Worm (Caenorhabditis elegans) whole organism, early embryonic: ENCODE results near the gene fbxa-108.

Experiments used
- B0310.2 ChIP-seq: sonication (generic microtip); optimal IDR thresholded peaks from 2 replicates; lab custom pipeline; 2016; ENCODE audit warnings: mild to moderate bottlenecking, missing genetic modification characterization, missing compliant biosample characterization
- F13C5.2 ChIP-seq: sonication (generic microtip); optimal IDR thresholded peaks from 2 replicates; lab custom pipeline; 2017; ENCODE audit warnings: mild to moderate bottlenecking, missing genetic modification characterization, inconsistent platforms, missing compliant biosample characterization
- aly-1 ChIP-seq: sonication (generic microtip); optimal IDR thresholded peaks from 2 replicates; lab custom pipeline; 2016; ENCODE audit warnings: missing genetic modification characterization, missing compliant biosample characterization
- ama-1 ChIP-seq: fragments of 150-350 bp; optimal IDR thresholded peaks from 2 replicates; lab custom pipeline; 2014
- ceh-13 ChIP-seq: fragments of 200-800 bp; sonication (Bioruptor generic); optimal IDR thresholded peaks from 2 replicates; lab custom pipeline; 2018; ENCODE audit warnings: mild to moderate bottlenecking, missing genetic modification characterization, missing compliant biosample characterization
- ceh-36 ChIP-seq: sonication (generic microtip); optimal IDR thresholded peaks from 2 replicates; lab custom pipeline; 2016; ENCODE audit warnings: missing genetic modification characterization, inconsistent platforms, missing compliant biosample characterization
- ets-7 ChIP-seq: sonication (generic microtip); optimal IDR thresholded peaks from 2 replicates; lab custom pipeline; 2016; ENCODE audit warnings: missing genotype, missing genetic modification characterization, missing compliant biosample characterization
- flt-1 ChIP-seq: fragments of 200-800 bp; sonication (Bioruptor generic); IDR thresholded peaks from 2 replicates; pipeline ENCODE4 v1.3.6; 2022; ENCODE audit warnings: missing genetic modification characterization, missing compliant biosample characterization
- hmbx-1 ChIP-seq: sonication (generic microtip); optimal IDR thresholded peaks from 2 replicates; lab custom pipeline; 2016; ENCODE audit warnings: mild to moderate bottlenecking, missing genetic modification characterization, missing compliant biosample characterization
- hmg-4 ChIP-seq: fragments of 200-800 bp; sonication (Bioruptor generic); optimal IDR thresholded peaks from 2 replicates; lab custom pipeline; 2018; ENCODE audit warnings: mild to moderate bottlenecking, missing genetic modification characterization, missing compliant biosample characterization
- hnd-1 ChIP-seq: sonication (generic microtip); optimal IDR thresholded peaks from 2 replicates; lab custom pipeline; 2016; ENCODE audit warnings: missing genetic modification characterization, missing compliant biosample characterization
- pes-1 ChIP-seq: fragments of 200-800 bp; sonication (Bioruptor generic); IDR thresholded peaks from 2 replicates; pipeline ENCODE4 v1.3.6; 2022; ENCODE audit warnings: missing genetic modification reagents, missing genetic modification characterization, missing compliant biosample characterization
- scrt-1 ChIP-seq: fragments of 200-800 bp; sonication (Bioruptor generic); IDR thresholded peaks from 2 replicates; pipeline ENCODE4 v1.3.6; 2022; ENCODE audit warnings: missing genetic modification characterization, missing compliant biosample characterization
- sea-1 ChIP-seq: fragments of 200-800 bp; sonication (Bioruptor generic); conservative IDR thresholded peaks from 2 replicates; pipeline ENCODE4 v1.3.6; 2022; ENCODE audit warnings: missing genetic modification characterization, missing compliant biosample characterization
- tbx-11 ChIP-seq: fragments of 200-800 bp; sonication (Bioruptor generic); IDR thresholded peaks from 2 replicates; pipeline ENCODE4 v1.3.6; 2022; ENCODE audit warnings: missing genetic modification characterization, missing compliant biosample characterization
- tbx-37 ChIP-seq: fragments of 200-800 bp; sonication (Bioruptor generic); conservative IDR thresholded peaks from 2 replicates; pipeline ENCODE4 v1.3.6; 2022; ENCODE audit warnings: missing genetic modification reagents, missing genetic modification characterization, missing compliant biosample characterization
- tra-4 ChIP-seq: sonication (generic microtip); optimal IDR thresholded peaks from 2 replicates; lab custom pipeline; 2017; ENCODE audit warnings: missing genetic modification characterization, missing compliant biosample characterization

Gene fbxa-108

DNA sequence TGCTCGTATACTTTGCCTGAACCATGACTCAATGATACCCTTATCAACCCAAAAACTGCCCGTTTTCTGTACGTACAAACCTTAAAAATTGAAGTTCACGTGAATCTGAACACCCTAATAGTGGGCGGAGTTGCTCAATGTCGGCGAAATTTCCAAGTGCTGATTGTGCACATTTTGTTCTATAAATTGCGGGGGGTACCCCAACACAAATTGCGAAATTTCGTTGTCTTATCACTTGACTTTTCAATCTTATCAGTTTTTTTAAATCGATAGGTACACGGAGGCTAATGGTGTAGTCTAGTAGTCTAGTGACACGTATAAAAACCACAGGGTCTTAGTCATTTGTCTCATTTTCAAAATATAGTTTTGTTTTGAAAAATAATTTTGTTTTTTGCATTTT is at the start of gene fbxa-108:
TSS of gene fbxa-108 (minus strand) at position 158 of the 400 bp plus-strand sequence.
- TF ChIP-seq ceh-13, result no peak
- TF ChIP-seq hmg-4 (GFP tag; lab: Kevin White, UChicago), result no peak
- no peak for TF ChIP-seq flt-1 (GFP tag; lab: Robert Waterston, UW)
- TF ChIP-seq ets-7, result no peak
- TF ChIP-seq scrt-1 (GFP tag; lab: Robert Waterston, UW), result no peak
- no peak for TF ChIP-seq B0310.2 (tag; lab: Kevin White, UChicago)

DNA sequence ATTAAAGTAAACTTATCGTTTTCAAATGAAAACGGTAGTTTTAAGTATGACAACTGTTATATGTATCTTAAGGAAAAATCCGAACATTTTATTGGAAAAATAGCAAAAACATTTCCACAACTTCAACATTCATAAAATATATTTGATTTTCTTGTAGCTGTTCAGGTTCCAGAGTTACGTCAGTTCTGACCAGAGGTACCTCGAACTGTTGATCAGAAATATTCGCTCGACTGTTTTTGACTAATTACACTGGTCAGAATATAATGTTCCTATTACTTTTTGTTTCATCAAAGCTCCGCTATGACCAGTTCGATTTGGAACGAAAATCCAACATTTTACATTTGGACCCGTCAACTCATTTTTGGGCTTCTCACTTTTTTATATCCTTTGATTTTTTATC is 47.8 kb upstream of the fbxa-108 start, which contains the start of gene srh-31:
TSS of gene srh-31 (plus strand) at position 301 of the 400 bp plus-strand sequence.
- TF ChIP-seq aly-1 (no peak), hmg-4 (GFP tag; lab: Kevin White, UChicago) (no peak), hmbx-1 (no peak), B0310.2 (tag; lab: Kevin White, UChicago) (no peak), ceh-13 (no peak), ets-7 (no peak), tbx-11 (GFP tag; lab: Robert Waterston, UW) (no peak), ceh-36 (no peak), scrt-1 (GFP tag; lab: Robert Waterston, UW) (no peak), sea-1 (GFP tag; lab: Robert Waterston, UW) (no peak), pes-1 (GFP tag; lab: Robert Waterston, UW) (no peak), tbx-37 (GFP tag; lab: Robert Waterston, UW) (no peak), F13C5.2 (no peak), ama-1 (no peak), flt-1 (GFP tag; lab: Robert Waterston, UW) (no peak), hnd-1 (no peak), tra-4 (tag; lab: Kevin White, UChicago) (no peak)

- TF ChIP-seq tbx-11 (GFP tag; lab: Robert Waterston, UW) (no peak), ets-7 (no peak), ceh-13 (no peak), tra-4 (tag; lab: Kevin White, UChicago) (no peak), F13C5.2 (no peak), ceh-36 (no peak), hmg-4 (GFP tag; lab: Kevin White, UChicago) (no peak), B0310.2 (tag; lab: Kevin White, UChicago) (no peak), pes-1 (GFP tag; lab: Robert Waterston, UW) (no peak), hnd-1 (no peak), tbx-37 (GFP tag; lab: Robert Waterston, UW) (no peak), flt-1 (GFP tag; lab: Robert Waterston, UW) (no peak), hmbx-1 (no peak), sea-1 (GFP tag; lab: Robert Waterston, UW) (no peak), aly-1 (no peak)
Measured at ce11 chrV:17706217-17706806, 47.1 kb upstream of the fbxa-108 start.

DNA sequence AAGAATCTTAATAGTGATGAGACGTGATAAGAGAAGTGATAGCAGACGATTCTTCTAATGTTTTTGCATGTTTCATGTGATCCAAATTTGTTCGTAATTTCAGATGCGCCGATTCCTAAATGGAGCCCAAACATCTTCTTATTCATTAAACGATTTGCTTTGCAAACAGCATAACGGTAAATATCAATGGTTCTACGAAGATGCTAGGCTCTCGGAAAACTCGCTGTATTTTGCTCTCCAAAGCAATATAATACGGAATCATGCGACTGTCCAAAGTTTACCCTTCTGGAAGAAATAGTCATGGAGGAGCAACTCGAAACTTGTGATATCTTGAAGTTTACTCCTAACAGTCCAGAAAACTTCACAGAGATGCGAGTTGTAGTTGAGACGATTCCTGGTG is 46.6 kb upstream of the fbxa-108 start, which contains the start of gene W06D12.6:
TSS of gene W06D12.6 (plus strand) at position 301 of the 400 bp plus-strand sequence.
- no peak for TF ChIP-seq tbx-37 (GFP tag; lab: Robert Waterston, UW)
- TF ChIP-seq flt-1 (GFP tag; lab: Robert Waterston, UW), result no peak
- TF ChIP-seq tbx-11 (GFP tag; lab: Robert Waterston, UW), result no peak
- no peak for TF ChIP-seq B0310.2 (tag; lab: Kevin White, UChicago)
- TF ChIP-seq scrt-1 (GFP tag; lab: Robert Waterston, UW), result no peak
- TF ChIP-seq hnd-1, result no peak
- TF ChIP-seq ceh-13, result no peak
- no peak for TF ChIP-seq hmg-4 (GFP tag; lab: Kevin White, UChicago)
- TF ChIP-seq ets-7, result no peak

DNA sequence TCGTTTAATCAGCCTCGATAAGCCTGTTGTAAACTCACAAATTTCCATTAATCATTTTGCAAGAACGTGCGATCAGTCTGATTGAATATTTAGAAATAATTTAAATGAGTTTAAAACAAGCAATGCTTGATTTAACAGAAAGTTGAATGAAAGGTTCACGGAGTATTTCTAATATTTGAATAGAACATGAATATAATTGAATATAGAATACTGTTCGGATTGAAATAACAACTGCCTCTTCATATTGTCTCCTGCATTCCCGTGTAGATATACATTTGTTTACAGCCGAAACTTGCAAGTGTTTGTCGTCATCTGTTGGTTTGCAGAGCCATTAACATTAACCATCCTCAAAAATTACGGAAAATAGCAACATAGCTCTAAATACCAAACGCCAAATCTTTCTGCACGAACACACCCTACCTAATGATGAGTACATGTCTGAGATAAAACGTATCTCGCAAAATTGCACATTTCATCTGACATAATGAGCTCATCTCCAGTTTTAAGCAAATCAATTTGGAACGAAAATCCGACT is 41.6 kb upstream of the fbxa-108 start, which contains the start of the genes Y26G10.5 and srh-32:
TSS of gene Y26G10.5 (minus strand) at position 101 of the 535 bp plus-strand sequence.
TSS of gene srh-32 (plus strand) at position 485 of the 535 bp plus-strand sequence.
- TF ChIP-seq ama-1 (no peak), flt-1 (GFP tag; lab: Robert Waterston, UW) (no peak), hmbx-1 (no peak)

DNA sequence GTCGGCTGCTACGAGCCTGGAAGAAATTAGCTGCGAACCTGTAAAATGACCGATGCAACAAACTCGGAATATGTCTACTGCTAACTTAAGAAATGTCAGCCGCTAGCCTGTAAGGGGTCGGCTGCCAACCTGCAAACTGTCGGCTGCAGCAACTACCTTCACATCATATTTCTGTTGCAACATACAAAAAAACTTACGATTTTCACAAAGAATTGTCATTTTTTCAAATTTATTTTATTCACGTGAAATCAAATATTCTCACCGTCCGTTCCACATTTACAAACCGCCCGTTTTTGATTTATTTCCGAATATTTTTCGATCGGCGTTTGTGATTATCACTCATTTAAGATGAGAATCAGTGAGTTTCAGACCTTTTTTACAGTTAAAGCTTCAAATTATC is 40.5 kb upstream of the fbxa-108 start, which contains the start of gene Y26G10.6:
TSS of gene Y26G10.6 (plus strand) at position 301 of the 400 bp plus-strand sequence.
- TF ChIP-seq pes-1 (GFP tag; lab: Robert Waterston, UW) (no peak), tbx-37 (GFP tag; lab: Robert Waterston, UW) (no peak), flt-1 (GFP tag; lab: Robert Waterston, UW) (no peak), ceh-36 (no peak), B0310.2 (tag; lab: Kevin White, UChicago) (no peak), sea-1 (GFP tag; lab: Robert Waterston, UW) (no peak), tra-4 (tag; lab: Kevin White, UChicago) (no peak)

- TF ChIP-seq ceh-36 (no peak), tra-4 (tag; lab: Kevin White, UChicago) (no peak), sea-1 (GFP tag; lab: Robert Waterston, UW) (no peak), hmg-4 (GFP tag; lab: Kevin White, UChicago) (no peak), pes-1 (GFP tag; lab: Robert Waterston, UW) (no peak), scrt-1 (GFP tag; lab: Robert Waterston, UW) (no peak), F13C5.2 (no peak)
Measured at ce11 chrV:17699097-17699496, 39.9 kb upstream of the fbxa-108 start, which contains the start of gene Y26G10.4. Gene Y26G10.4, minus strand, starts transcription at chrV:17699197.

- TF ChIP-seq pes-1 (GFP tag; lab: Robert Waterston, UW) (no peak), hmbx-1 (no peak), tbx-37 (GFP tag; lab: Robert Waterston, UW) (no peak), sea-1 (GFP tag; lab: Robert Waterston, UW) (no peak), aly-1 (no peak), ceh-36 (no peak)
Measured at ce11 chrV:17696753-17697152, 37.6 kb upstream of the fbxa-108 start, which contains the start of gene spp-29. Gene spp-29, minus strand, starts transcription at chrV:17696853.
